Worm (Caenorhabditis elegans) whole organism, young adult: Measurements from ENCODE around the gene ctr-9.

Experiments used
- ekl-4 ChIP-seq: fragments of 200-800 bp; sonication (Bioruptor generic); IDR thresholded peaks from 2 replicates; pipeline ENCODE4 v1.3.6; 2022; ENCODE audit warnings: missing genetic modification reagents, missing genetic modification characterization, missing compliant biosample characterization
- lsy-27 ChIP-seq: sonication (generic microtip); optimal IDR thresholded peaks from 2 replicates; lab custom pipeline; 2017; ENCODE audit warnings: missing genetic modification characterization, mild to moderate bottlenecking, missing compliant biosample characterization, antibody characterized with exemption, missing genotype, borderline replicate concordance; ENCODE audit not compliant: insufficient read depth
- ztf-22 ChIP-seq: fragments of 200-800 bp; sonication (Bioruptor generic); optimal IDR thresholded peaks from 2 replicates; lab custom pipeline; 2018; ENCODE audit warnings: mild to moderate bottlenecking, missing genetic modification characterization, moderate library complexity, missing compliant biosample characterization

DNA sequence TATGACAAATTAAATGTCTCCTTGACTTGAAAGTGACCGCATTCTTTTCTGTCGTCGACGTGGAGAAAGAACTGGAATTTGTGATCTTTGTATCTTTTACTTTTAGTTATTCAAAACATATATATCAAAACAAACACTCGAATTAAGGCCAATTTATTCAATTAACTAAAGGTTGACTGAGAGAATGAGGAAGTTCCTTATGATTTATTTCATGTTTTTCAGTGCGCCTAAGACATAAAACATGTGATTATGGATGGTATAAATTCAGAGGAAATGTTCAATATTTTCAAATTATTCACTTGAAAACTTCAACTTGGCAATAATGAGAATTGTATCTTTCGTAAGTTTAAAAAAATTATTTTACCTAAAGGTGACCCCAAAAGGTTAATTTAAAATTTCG lies 22.4 kb downstream of the ctr-9 start, which contains the start of gene F55H2.8:
- TF ChIP-seq ztf-22 (GFP tag; lab: Kevin White, UChicago) = no peak
- TF ChIP-seq ekl-4 (GFP tag; lab: Robert Waterston, UW) = no peak
- no peak for TF ChIP-seq lsy-27 (tag; lab: Kevin White, UChicago)
